Worm (Caenorhabditis elegans) whole organism, young adult: ENCODE results near the gene srh-290.

ENCODE experiments used
- B0035.1 ChIP-seq: sonication (generic microtip); optimal IDR thresholded peaks from 2 replicates; lab custom pipeline; 2016; ENCODE audit warnings: missing genetic modification characterization, mild to moderate bottlenecking, missing compliant biosample characterization, missing genotype, missing genetic modification reagents
- B0336.3 ChIP-seq: fragments of 200-800 bp; sonication (Bioruptor generic); IDR thresholded peaks from 2 replicates; pipeline ENCODE4 v1.3.6; 2022; ENCODE audit warnings: missing genetic modification characterization, missing compliant biosample characterization
- C06A6.2 ChIP-seq: fragments of 200-800 bp; sonication (Bioruptor generic); conservative IDR thresholded peaks from 2 replicates; pipeline ENCODE4 v1.3.6; 2022; ENCODE audit warnings: missing genetic modification characterization, missing compliant biosample characterization
- F33H1.4 ChIP-seq: fragments of 200-800 bp; sonication (Bioruptor generic); IDR thresholded peaks from 2 replicates; pipeline ENCODE4 v1.3.6; 2022; ENCODE audit warnings: missing genetic modification reagents, missing genetic modification characterization, missing compliant biosample characterization
- F39B2.1 ChIP-seq: fragments of 200-800 bp; sonication (Bioruptor generic); IDR thresholded peaks from 2 replicates; pipeline ENCODE4 v1.3.6; 2022; ENCODE audit warnings: missing genetic modification reagents, missing genetic modification characterization, missing compliant biosample characterization
- F57C9.4 ChIP-seq: sonication (generic microtip); optimal IDR thresholded peaks from 2 replicates; lab custom pipeline; 2017; ENCODE audit warnings: mild to moderate bottlenecking, missing genetic modification characterization, missing compliant biosample characterization
- T26A5.8 ChIP-seq: sonication (generic microtip); optimal IDR thresholded peaks from 2 replicates; lab custom pipeline; 2016; ENCODE audit warnings: missing genetic modification characterization, missing compliant biosample characterization
- ZK185.1 ChIP-seq: sonication (generic microtip); optimal IDR thresholded peaks from 2 replicates; lab custom pipeline; 2016; ENCODE audit warnings: mild to moderate bottlenecking, missing genetic modification characterization, missing compliant biosample characterization; ENCODE audit not compliant: poor library complexity, severe bottlenecking
- athp-1 ChIP-seq: sonication (generic microtip); optimal IDR thresholded peaks from 2 replicates; lab custom pipeline; 2017; ENCODE audit warnings: mild to moderate bottlenecking, missing genetic modification characterization, missing compliant biosample characterization
- attf-5 ChIP-seq: fragments of 200-800 bp; sonication (Bioruptor generic); optimal IDR thresholded peaks from 2 replicates; lab custom pipeline; 2018; ENCODE audit warnings: mild to moderate bottlenecking, missing genetic modification characterization, missing compliant biosample characterization
- bed-2 ChIP-seq: fragments of 200-800 bp; sonication (Bioruptor generic); IDR thresholded peaks from 2 replicates; pipeline ENCODE4 v1.3.6; 2022; ENCODE audit warnings: missing genetic modification reagents, missing genetic modification characterization, missing compliant biosample characterization
- ceh-100 ChIP-seq: fragments of 200-800 bp; sonication (Bioruptor generic); IDR thresholded peaks from 2 replicates; pipeline ENCODE4 v1.3.6; 2022; ENCODE audit warnings: missing genetic modification reagents, missing genetic modification characterization, missing compliant biosample characterization
- ceh-58 ChIP-seq: fragments of 200-800 bp; sonication (Bioruptor generic); IDR thresholded peaks from 2 replicates; pipeline ENCODE4 v1.3.6; 2022; ENCODE audit warnings: missing genetic modification characterization, missing compliant biosample characterization
- ceh-91 ChIP-seq: fragments of 200-800 bp; sonication (Bioruptor generic); IDR thresholded peaks from 2 replicates; pipeline ENCODE4 v1.3.6; 2022; ENCODE audit warnings: missing genetic modification reagents, missing genetic modification characterization, missing compliant biosample characterization
- dox-1 ChIP-seq: fragments of 200-800 bp; sonication (Bioruptor generic); IDR thresholded peaks from 2 replicates; pipeline ENCODE4 v1.3.6; 2022; ENCODE audit warnings: missing genetic modification reagents, missing genetic modification characterization, missing compliant biosample characterization
- efl-1 ChIP-seq: fragments of 150-350 bp; optimal IDR thresholded peaks from 2 replicates; lab custom pipeline; 2014; ENCODE audit warnings: missing biosample characterization, missing genetic modification reagents, missing genetic modification characterization
- egrh-3 ChIP-seq: fragments of 200-800 bp; sonication (Bioruptor generic); IDR thresholded peaks from 2 replicates; pipeline ENCODE4 v1.3.6; 2022; ENCODE audit warnings: missing genetic modification reagents, missing genetic modification characterization, missing compliant biosample characterization
- ets-4 ChIP-seq: fragments of 200-800 bp; sonication (Bioruptor generic); optimal IDR thresholded peaks from 2 replicates; lab custom pipeline; 2018; ENCODE audit warnings: mild to moderate bottlenecking, missing genetic modification characterization, missing compliant biosample characterization
- gei-17 ChIP-seq: fragments of 200-800 bp; sonication (Bioruptor generic); optimal IDR thresholded peaks from 2 replicates; lab custom pipeline; 2018; ENCODE audit warnings: mild to moderate bottlenecking, missing genetic modification characterization, missing compliant biosample characterization
- hlh-26 ChIP-seq: fragments of 200-800 bp; sonication (Bioruptor generic); conservative IDR thresholded peaks from 2 replicates; pipeline ENCODE4 v1.3.6; 2022; ENCODE audit warnings: missing genetic modification reagents, missing genetic modification characterization, missing compliant biosample characterization
- hmg-1.2 ChIP-seq: fragments of 200-800 bp; sonication (Bioruptor generic); IDR thresholded peaks from 2 replicates; pipeline ENCODE4 v1.3.6; 2022; ENCODE audit warnings: missing genetic modification reagents, missing genetic modification characterization, missing compliant biosample characterization
- hrde-1 ChIP-seq: sonication (generic microtip); optimal IDR thresholded peaks from 2 replicates; lab custom pipeline; 2016; ENCODE audit warnings: missing genetic modification characterization, mild to moderate bottlenecking, missing compliant biosample characterization, moderate library complexity, missing genotype, missing genetic modification reagents, borderline replicate concordance
- hsf-1 ChIP-seq: fragments of 200-800 bp; sonication (Bioruptor generic); IDR thresholded peaks from 2 replicates; pipeline ENCODE4 v1.3.6; 2022; ENCODE audit warnings: missing genetic modification reagents, missing genetic modification characterization, missing compliant biosample characterization
- let-607 ChIP-seq, 2 experiments: fragments of 200-800 bp in 1 of 2; sonication (Bioruptor generic) in 1 of 2; sonication (generic microtip) in 1 of 2; optimal IDR thresholded peaks; 2 replicates each; lab custom pipeline; 2016 to 2018; ENCODE audit warnings: mild to moderate bottlenecking in 2 of 2, missing compliant biosample characterization in 2 of 2, missing genetic modification characterization in 2 of 2, moderate library complexity in 2 of 2, missing genotype in 1 of 2
- lin-26 ChIP-seq: fragments of 200-800 bp; sonication (Bioruptor generic); IDR thresholded peaks from 2 replicates; pipeline ENCODE4 v1.3.6; 2022; ENCODE audit warnings: missing genetic modification reagents, missing genetic modification characterization, missing compliant biosample characterization
- lin-35 ChIP-seq, 3 experiments: fragments of 150-350 bp in 2 of 3; sonication (generic microtip) in 1 of 3; optimal IDR thresholded peaks; 2 replicates each; lab custom pipeline; 2014 to 2018; ENCODE audit warnings: missing biosample characterization in 3 of 3, missing genetic modification characterization in 3 of 3, missing genetic modification reagents in 3 of 3
- lin-54 ChIP-seq: fragments of 200-800 bp; sonication (Bioruptor generic); optimal IDR thresholded peaks from 2 replicates; lab custom pipeline; 2018; ENCODE audit warnings: mild to moderate bottlenecking, missing genetic modification characterization, missing compliant biosample characterization
- madf-3 ChIP-seq: fragments of 200-800 bp; sonication (Bioruptor generic); IDR thresholded peaks from 2 replicates; pipeline ENCODE4 v1.3.6; 2022; ENCODE audit warnings: missing genetic modification reagents, missing genetic modification characterization, missing compliant biosample characterization
- madf-6 ChIP-seq: fragments of 200-800 bp; sonication (Bioruptor generic); IDR thresholded peaks from 2 replicates; pipeline ENCODE4 v1.3.6; 2022; ENCODE audit warnings: missing genetic modification reagents, missing genetic modification characterization, missing compliant biosample characterization
- mes-4 ChIP-seq: sonication (generic microtip); optimal IDR thresholded peaks from 2 replicates; lab custom pipeline; 2016; ENCODE audit warnings: missing genotype, missing genetic modification characterization, missing compliant biosample characterization
- nhr-120 ChIP-seq: fragments of 200-800 bp; sonication (Bioruptor generic); IDR thresholded peaks from 2 replicates; pipeline ENCODE4 v1.3.6; 2022; ENCODE audit warnings: missing genetic modification characterization, missing compliant biosample characterization
- pbrm-1 ChIP-seq: fragments of 200-800 bp; sonication (Bioruptor generic); IDR thresholded peaks from 2 replicates; pipeline ENCODE4 v1.3.6; 2022; ENCODE audit warnings: missing genetic modification reagents, missing genetic modification characterization, missing compliant biosample characterization
- snpc-4 ChIP-seq, 5 experiments: fragments of 150-350 bp in 1 of 5; sonication (generic microtip) in 4 of 5; optimal IDR thresholded peaks; 2 replicates each; lab custom pipeline; 2014 to 2018; ENCODE audit warnings: missing genetic modification characterization in 5 of 5, missing biosample characterization in 3 of 5, antibody characterized with exemption in 2 of 5, mild to moderate bottlenecking in 2 of 5, missing compliant biosample characterization in 2 of 5, missing genotype in 2 of 5, moderate library complexity in 2 of 5, missing genetic modification reagents in 1 of 5
- somi-1 ChIP-seq: fragments of 200-800 bp; sonication (Bioruptor generic); optimal IDR thresholded peaks from 2 replicates; lab custom pipeline; 2018; ENCODE audit warnings: mild to moderate bottlenecking, missing genetic modification characterization, missing compliant biosample characterization
- tbp1 ChIP-seq: fragments of 200-800 bp; sonication (Bioruptor generic); optimal IDR thresholded peaks from 2 replicates; lab custom pipeline; 2018; ENCODE audit warnings: mild to moderate bottlenecking, missing genetic modification characterization, missing compliant biosample characterization
- tbx-9 ChIP-seq: sonication (generic microtip); optimal IDR thresholded peaks from 2 replicates; lab custom pipeline; 2016; ENCODE audit warnings: borderline replicate concordance, missing genetic modification characterization, inconsistent platforms, missing compliant biosample characterization
- zfh-2 ChIP-seq: fragments of 200-800 bp; sonication (Bioruptor generic); conservative IDR thresholded peaks from 2 replicates; pipeline ENCODE4 v1.3.6; 2022; ENCODE audit warnings: missing genetic modification reagents, missing genetic modification characterization, missing compliant biosample characterization
- ztf-25 ChIP-seq: fragments of 200-800 bp; sonication (Bioruptor generic); IDR thresholded peaks from 2 replicates; pipeline ENCODE4 v1.3.6; 2022; ENCODE audit warnings: missing genetic modification reagents, missing genetic modification characterization, missing compliant biosample characterization
- ztf-26 ChIP-seq: sonication (generic microtip); optimal IDR thresholded peaks from 2 replicates; lab custom pipeline; 2017; ENCODE audit warnings: missing genetic modification characterization, missing compliant biosample characterization
- ztf-28 ChIP-seq: fragments of 200-800 bp; sonication (Bioruptor generic); IDR thresholded peaks from 2 replicates; pipeline ENCODE4 v1.3.6; 2022; ENCODE audit warnings: missing genetic modification reagents, missing genetic modification characterization, missing compliant biosample characterization
- ztf-3 ChIP-seq: fragments of 200-800 bp; sonication (Bioruptor generic); optimal IDR thresholded peaks from 2 replicates; lab custom pipeline; 2018; ENCODE audit warnings: mild to moderate bottlenecking, missing genetic modification characterization, missing compliant biosample characterization

The srh-290 gene

DNA sequence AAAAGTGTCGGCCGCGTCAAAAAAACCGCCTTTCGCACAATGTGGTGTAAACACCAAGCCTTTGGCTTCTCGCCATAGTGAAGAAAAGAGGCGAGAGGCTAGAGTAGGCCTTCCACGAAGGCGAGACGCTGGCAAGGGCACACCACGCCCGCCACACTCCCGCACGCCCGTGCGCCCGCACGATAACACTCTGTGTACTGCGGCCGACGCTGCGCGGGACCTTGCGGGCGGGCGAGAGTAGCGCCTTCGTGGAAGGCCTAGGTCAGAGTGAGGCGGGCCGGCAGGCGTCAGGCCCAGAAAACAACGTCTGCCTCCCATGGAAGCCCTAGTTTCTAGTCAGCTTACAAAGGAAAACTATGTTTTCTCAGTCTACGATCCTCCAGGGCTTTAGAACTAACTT is 21.8 kb downstream of the srh-290 start:
- TF ChIP-seq dox-1 (0 out of 2 replicates have a peak, but pooled peaks have one; percentile 11), madf-3 (GFP tag; lab: Robert Waterston, UW) (0 out of 2 replicates have a peak, but pooled peaks have one; percentile 43), nhr-120 (GFP tag; lab: Robert Waterston, UW) (0 out of 2 replicates have a peak, but pooled peaks have one; percentile 27), F39B2.1 (GFP tag; lab: Robert Waterston, UW) (0 out of 2 replicates have a peak, but pooled peaks have one; percentile 33), bed-2 (no peak), egrh-3 (GFP tag; lab: Robert Waterston, UW) (peak; percentile 82; the same call in 1 of the 2 replicates), lin-35 (GFP tag; optimal IDR thresholded peaks at IDR 0.05; lab: Kevin White, UChicago) (no peak), tbp1 (GFP tag; lab: Kevin White, UChicago) (no peak), F57C9.4 (tag; lab: Kevin White, UChicago) (no peak), zfh-2 (GFP tag; lab: Robert Waterston, UW) (peak; percentile 94)

- no peak for TF ChIP-seq F33H1.4
- no peak for TF ChIP-seq snpc-4 (GFP tag; optimal IDR thresholded peaks at IDR 0.05; lab: Kevin White, UChicago)
- TF ChIP-seq snpc-4 (tag; optimal IDR thresholded peaks at IDR 0.05; lab: Kevin White, UChicago) = no peak
- no peak for TF ChIP-seq ceh-91 (GFP tag; lab: Robert Waterston, UW)
- no peak for TF ChIP-seq ceh-100
These were observed 28.3 kb downstream of the srh-290 start, which contains the start of gene srh-298 for ce11 chrV:17818567-17818966. Gene srh-298 (plus strand): TSS chrV:17818867.

DNA sequence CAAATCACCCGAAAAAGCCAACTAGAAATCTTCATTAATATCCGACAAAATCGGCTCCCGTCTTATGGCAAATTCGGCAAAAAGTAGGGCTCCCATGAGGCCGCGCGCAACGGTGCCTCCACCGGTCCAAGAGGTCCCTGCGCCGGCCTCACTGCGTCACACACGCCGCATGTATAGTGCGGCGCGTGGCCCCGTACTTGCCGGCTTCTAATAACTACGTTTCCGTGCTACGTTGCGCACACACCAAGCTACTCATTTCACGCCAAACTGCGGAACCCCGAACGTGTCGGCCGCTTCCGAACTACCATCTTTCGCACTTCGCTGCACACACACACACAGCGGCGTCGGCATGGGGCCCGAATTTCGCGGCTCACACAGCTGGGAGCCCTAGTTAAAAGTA is 29.4 kb downstream of the srh-290 start:
- TF ChIP-seq mes-4 (no peak), ets-4 (GFP tag; lab: Kevin White, UChicago) (no peak), somi-1 (GFP tag; lab: Kevin White, UChicago) (no peak), egrh-3 (GFP tag; lab: Robert Waterston, UW) (peak; percentile 45; the same call in 1 of the 2 replicates), ztf-26 (tag; lab: Kevin White, UChicago) (no peak), F57C9.4 (tag; lab: Kevin White, UChicago) (no peak), ztf-3 (no peak), F39B2.1 (GFP tag; lab: Robert Waterston, UW) (no peak), gei-17 (no peak), zfh-2 (GFP tag; lab: Robert Waterston, UW) (peak; percentile 80), attf-5 (GFP tag; lab: Kevin White, UChicago) (no peak), lin-54 (GFP tag; lab: Kevin White, UChicago) (no peak), pbrm-1 (GFP tag; lab: Robert Waterston, UW) (0 out of 2 replicates have a peak, but pooled peaks have one; percentile 33), hsf-1 (GFP tag; lab: Robert Waterston, UW) (no peak), hmg-1.2 (no peak), ztf-28 (GFP tag; lab: Robert Waterston, UW) (no peak), athp-1 (tag; lab: Kevin White, UChicago) (no peak), lin-35 (GFP tag; optimal IDR thresholded peaks at IDR 0.05; lab: Kevin White, UChicago) (no peak), hrde-1 (tag; lab: Kevin White, UChicago) (no peak), efl-1 (GFP tag; lab: Kevin White, UChicago) (no peak), ceh-58 (GFP tag; lab: Robert Waterston, UW) (no peak), ztf-25 (no peak), lin-26 (GFP tag; lab: Robert Waterston, UW) (no peak), ZK185.1 (tag; lab: Kevin White, UChicago) (no peak)

- TF ChIP-seq madf-3 (GFP tag; lab: Robert Waterston, UW) (no peak), B0336.3 (GFP tag; lab: Robert Waterston, UW) (no peak), madf-6 (GFP tag; lab: Robert Waterston, UW) (no peak), hlh-26 (GFP tag; lab: Robert Waterston, UW) (no peak), bed-2 (no peak), F33H1.4 (no peak), ztf-26 (tag; lab: Kevin White, UChicago) (no peak), ztf-28 (GFP tag; lab: Robert Waterston, UW) (no peak), let-607 (tag; optimal IDR thresholded peaks at IDR 0.05; lab: Kevin White, UChicago) (no peak), F39B2.1 (GFP tag; lab: Robert Waterston, UW) (no peak), C06A6.2 (GFP tag; lab: Robert Waterston, UW) (no peak), hrde-1 (tag; lab: Kevin White, UChicago) (no peak), B0035.1 (tag; lab: Kevin White, UChicago) (no peak), tbx-9 (tag; lab: Kevin White, UChicago) (no peak), T26A5.8 (no peak), zfh-2 (GFP tag; lab: Robert Waterston, UW) (no peak), snpc-4 (GFP tag; optimal IDR thresholded peaks at IDR 0.05; lab: Kevin White, UChicago) (no peak), snpc-4 (tag; optimal IDR thresholded peaks at IDR 0.05; lab: Kevin White, UChicago) (no peak), nhr-120 (GFP tag; lab: Robert Waterston, UW) (no peak)
These were observed 31.5 kb downstream of the srh-290 start, which contains the start of gene srh-300 for ce11 chrV:17821805-17822204. Gene srh-300 (plus strand): TSS chrV:17822105.
